Worm (Caenorhabditis elegans): Measurements from ENCODE around the gene dlc-4.

ce11 chrIV:16483273-16484204 is 40.5 kb downstream of the dlc-4 start:
- no peak for TF ChIP-seq ceh-82 (tag; optimal IDR thresholded peaks at IDR 0.05)
- no peak for TF ChIP-seq fos-1 (tag; optimal IDR thresholded peaks at IDR 0.05)
- TF ChIP-seq mdl-1 (tag; optimal IDR thresholded peaks at IDR 0.05) = no peak

All from whole organism, L2 larva.